Fruit fly (Drosophila melanogaster): ENCODE measurements around the gene CG4367.

CG4367 gene

DNA sequence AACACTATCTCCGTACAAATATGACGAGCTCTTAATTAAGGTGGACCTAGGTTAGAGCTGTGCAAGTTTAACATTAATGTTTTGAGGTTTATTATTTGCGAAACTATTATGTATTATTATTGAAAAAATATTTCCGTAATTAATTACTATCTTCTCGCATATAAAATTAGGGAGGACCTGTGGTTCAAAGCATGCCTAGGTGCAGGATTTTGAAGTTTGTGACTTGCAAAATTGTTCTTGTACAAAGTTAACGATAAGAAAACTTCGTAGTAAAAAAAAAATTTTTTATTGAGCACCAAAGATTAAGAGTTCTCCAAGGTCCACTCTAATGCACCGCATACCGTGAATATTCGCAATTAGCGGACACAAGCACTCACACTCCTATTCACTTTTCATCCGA is 8.1 kb upstream of the CG4367 start (continued):
- peak; percentile 24 for TF ChIP-seq grau (tag; optimal IDR thresholded peaks at IDR 0.05)
- peak in 1 of 2 experiments; percentile 12 for TF ChIP-seq Eip74EF (GFP tag; optimal IDR thresholded peaks at IDR 0.05)
- peak; percentile 30 for TF ChIP-seq CG8924 (tag; optimal IDR thresholded peaks at IDR 0.05)
- peak; percentile 20; the same call in 1 of the 2 replicates for TF ChIP-seq CG6689 (GFP tag; IDR thresholded peaks at IDR 0.05)
- peak; percentile 27 for TF ChIP-seq Hsf (GFP tag; optimal IDR thresholded peaks at IDR 0.05)
- no peak for TF ChIP-seq ac (GFP tag; optimal IDR thresholded peaks at IDR 0.05)
- peak; percentile 44 for TF ChIP-seq tap (tag; optimal IDR thresholded peaks at IDR 0.05)
- TF ChIP-seq nmo (GFP tag; optimal IDR thresholded peaks at IDR 0.05): peak; percentile 38
- no peak for TF ChIP-seq hth (optimal IDR thresholded peaks at IDR 0.05)
- no peak for TF ChIP-seq fru (optimal IDR thresholded peaks at IDR 0.05)
- 0 out of 3 replicates have a peak, but pooled peaks have one; percentile 48 for TF ChIP-seq Dbx (GFP tag; IDR thresholded peaks at IDR 0.05)
- TF ChIP-seq Mrtf (GFP tag; IDR thresholded peaks at IDR 0.05): 0 out of 3 replicates have a peak, but pooled peaks have one; percentile 13
- peak; percentile 28 for TF ChIP-seq Hmr (GFP tag; optimal IDR thresholded peaks at IDR 0.05)
- no peak for TF ChIP-seq CG10321 (GFP tag; IDR thresholded peaks at IDR 0.05)
- no peak for TF ChIP-seq Myb (GFP tag; optimal IDR thresholded peaks at IDR 0.05)
- peak; percentile 65 for TF ChIP-seq lbe (GFP tag; optimal IDR thresholded peaks at IDR 0.05)
- 0 out of 2 replicates have a peak, but pooled peaks have one; percentile 13 for TF ChIP-seq sisA (GFP tag; IDR thresholded peaks at IDR 0.05)
- TF ChIP-seq emc (GFP tag; optimal IDR thresholded peaks at IDR 0.05): peak; percentile 15
- TF ChIP-seq Six4 (GFP tag; optimal IDR thresholded peaks at IDR 0.05): peak; percentile 41
- no peak for TF ChIP-seq CG5245 (GFP tag; optimal IDR thresholded peaks at IDR 0.05)
- no peak for TF ChIP-seq CG8765 (GFP tag; IDR thresholded peaks at IDR 0.05)
- no peak for TF ChIP-seq h (optimal IDR thresholded peaks at IDR 0.05)
- peak; percentile 21 for TF ChIP-seq sug (tag; optimal IDR thresholded peaks at IDR 0.05)
- no peak for TF ChIP-seq CG13894 (tag; optimal IDR thresholded peaks at IDR 0.05)
- TF ChIP-seq CG14014 (GFP tag; IDR thresholded peaks at IDR 0.05): peak; percentile 5; the same call in 1 of the 2 replicates
- peak; percentile 51 for TF ChIP-seq CG12071 (GFP tag; optimal IDR thresholded peaks at IDR 0.05)
- no peak for TF ChIP-seq yki (optimal IDR thresholded peaks at IDR 0.05)
- no peak for TF ChIP-seq CG6683 (GFP tag; optimal IDR thresholded peaks at IDR 0.05)
- no peak for TF ChIP-seq hkb (optimal IDR thresholded peaks at IDR 0.05)
- peak; percentile 72 for TF ChIP-seq hkb (GFP tag; IDR thresholded peaks at IDR 0.05)
- 0 out of 3 replicates have a peak, but pooled peaks have one; percentile 39 for TF ChIP-seq HLH4C (GFP tag; IDR thresholded peaks at IDR 0.05; ENCODE audit: partially characterized antibody)
- TF ChIP-seq dysf (GFP tag; IDR thresholded peaks at IDR 0.05): peak; percentile 58; the same call in 2 of the 3 replicates
- peak; percentile 27; the same call in 1 of the 2 replicates for TF ChIP-seq al (GFP tag; IDR thresholded peaks at IDR 0.05)
- no peak for TF ChIP-seq CG16813 (GFP tag; IDR thresholded peaks at IDR 0.05; ENCODE audit: partially characterized antibody)
- TF ChIP-seq Asciz (GFP tag; optimal IDR thresholded peaks at IDR 0.05): peak; percentile 35
- peak; percentile 39 for TF ChIP-seq gro (GFP tag; optimal IDR thresholded peaks at IDR 0.05)
- no peak for TF ChIP-seq CoRest (tag; optimal IDR thresholded peaks at IDR 0.05)
- peak; percentile 52 for TF ChIP-seq Fer1 (GFP tag; optimal IDR thresholded peaks at IDR 0.05)
- TF ChIP-seq BtbVII (GFP tag; optimal IDR thresholded peaks at IDR 0.05): peak; percentile 21
- no peak for TF ChIP-seq CG43689 (GFP tag; IDR thresholded peaks at IDR 0.05)
- TF ChIP-seq CTCF (GFP tag; optimal IDR thresholded peaks at IDR 0.05): peak; percentile 16
- peak; percentile 65 for TF ChIP-seq CG15514 (GFP tag; optimal IDR thresholded peaks at IDR 0.05)
- peak; percentile 56 for TF ChIP-seq ranshi (GFP tag; IDR thresholded peaks at IDR 0.05)
- TF ChIP-seq HLH3B (GFP tag; IDR thresholded peaks at IDR 0.05): no peak
- TF ChIP-seq da (GFP tag; optimal IDR thresholded peaks at IDR 0.05): no peak
- TF ChIP-seq CG18599 (GFP tag; optimal IDR thresholded peaks at IDR 0.05): peak; percentile 79
- TF ChIP-seq Ravus (GFP tag; IDR thresholded peaks at IDR 0.05): peak; percentile 13
- no peak for TF ChIP-seq slou (GFP tag; optimal IDR thresholded peaks at IDR 0.05)
- peak; percentile 44 for TF ChIP-seq ind (GFP tag; optimal IDR thresholded peaks at IDR 0.05)
- no peak for TF ChIP-seq CG15269 (tag; optimal IDR thresholded peaks at IDR 0.05)
- peak; percentile 48 for TF ChIP-seq CG4730 (GFP tag; IDR thresholded peaks at IDR 0.05)
- peak; percentile 71 for TF ChIP-seq CG17361 (GFP tag; IDR thresholded peaks at IDR 0.05)
- no peak for TF ChIP-seq nerfin-2 (GFP tag; IDR thresholded peaks at IDR 0.05; ENCODE audit: partially characterized antibody)
